Worm (Caenorhabditis elegans): ENCODE results near the gene F13B12.6.

F13B12.6 gene

ce11 chrIV:10366018-10366417 lies 51.7 kb downstream of the F13B12.6 start, which contains the start of gene sir-2.1 (continued):
- TF ChIP-seq hlh-17 (GFP tag; optimal IDR thresholded peaks at IDR 0.05; ENCODE audit: borderline replicate concordance) (no peak), ztf-4 (tag; optimal IDR thresholded peaks at IDR 0.05) (no peak), isw-1 (GFP tag; IDR thresholded peaks at IDR 0.05) (peak; percentile 30; the same call in 1 of the 2 replicates), lin-39 (tag; optimal IDR thresholded peaks at IDR 0.05) (no peak), unc-98 (GFP tag; IDR thresholded peaks at IDR 0.05) (no peak), blmp-1 (tag; optimal IDR thresholded peaks at IDR 0.05) (peak; percentile 51), elt-3 (tag; optimal IDR thresholded peaks at IDR 0.05) (no peak), ceh-88 (GFP tag; IDR thresholded peaks at IDR 0.05) (no peak), ces-1 (GFP tag; optimal IDR thresholded peaks at IDR 0.05) (no peak)
